Worm (Caenorhabditis elegans) whole organism, young adult: ENCODE data around the gene K07C5.3.

Experiments used
- B0019.2 ChIP-seq: fragments of 200-800 bp; sonication (Bioruptor generic); conservative IDR thresholded peaks from 2 replicates; pipeline ENCODE4 v1.3.6; 2022; ENCODE audit warnings: missing genetic modification reagents, missing genetic modification characterization, missing compliant biosample characterization
- B0336.3 ChIP-seq: fragments of 200-800 bp; sonication (Bioruptor generic); IDR thresholded peaks from 2 replicates; pipeline ENCODE4 v1.3.6; 2022; ENCODE audit warnings: missing genetic modification characterization, missing compliant biosample characterization
- F22D6.2 ChIP-seq: sonication (generic microtip); optimal IDR thresholded peaks from 2 replicates; lab custom pipeline; 2016; ENCODE audit warnings: mild to moderate bottlenecking, missing genetic modification characterization, missing compliant biosample characterization
- F57A8.1 ChIP-seq: fragments of 200-800 bp; sonication (Bioruptor generic); optimal IDR thresholded peaks from 2 replicates; lab custom pipeline; 2018; ENCODE audit warnings: mild to moderate bottlenecking, missing genetic modification characterization, moderate library complexity, missing compliant biosample characterization
- F57C9.4 ChIP-seq: sonication (generic microtip); optimal IDR thresholded peaks from 2 replicates; lab custom pipeline; 2017; ENCODE audit warnings: mild to moderate bottlenecking, missing genetic modification characterization, missing compliant biosample characterization
- K11D2.4 ChIP-seq: fragments of 200-800 bp; sonication (Bioruptor generic); IDR thresholded peaks from 2 replicates; pipeline ENCODE4 v1.3.6; 2022; ENCODE audit warnings: missing genetic modification reagents, missing genetic modification characterization, missing compliant biosample characterization
- Y53G8AR.9 ChIP-seq: fragments of 200-800 bp; sonication (Bioruptor generic); conservative IDR thresholded peaks from 2 replicates; pipeline ENCODE4 v1.3.6; 2022; ENCODE audit warnings: missing genetic modification reagents, missing genetic modification characterization, missing compliant biosample characterization
- Y79H2A.3 ChIP-seq: fragments of 200-800 bp; sonication (Bioruptor generic); conservative IDR thresholded peaks from 2 replicates; pipeline ENCODE4 v1.3.6; 2022; ENCODE audit warnings: missing genetic modification reagents, missing genetic modification characterization, missing compliant biosample characterization
- aptf-3 ChIP-seq: fragments of 200-800 bp; sonication (Bioruptor generic); IDR thresholded peaks from 2 replicates; pipeline ENCODE4 v1.3.6; 2022; ENCODE audit warnings: missing genetic modification characterization, missing compliant biosample characterization
- atf-7 ChIP-seq: sonication (generic microtip); optimal IDR thresholded peaks from 2 replicates; lab custom pipeline; 2017; ENCODE audit warnings: mild to moderate bottlenecking, missing genetic modification characterization, missing compliant biosample characterization
- attf-6 ChIP-seq: fragments of 200-800 bp; sonication (Bioruptor generic); IDR thresholded peaks from 2 replicates; pipeline ENCODE4 v1.3.6; 2022; ENCODE audit warnings: missing genetic modification reagents, missing genetic modification characterization, missing compliant biosample characterization
- bed-1 ChIP-seq: fragments of 200-800 bp; sonication (Bioruptor generic); IDR thresholded peaks from 2 replicates; pipeline ENCODE4 v1.3.6; 2022; ENCODE audit warnings: missing genetic modification reagents, missing genetic modification characterization, missing compliant biosample characterization
- ceh-100 ChIP-seq: fragments of 200-800 bp; sonication (Bioruptor generic); IDR thresholded peaks from 2 replicates; pipeline ENCODE4 v1.3.6; 2022; ENCODE audit warnings: missing genetic modification reagents, missing genetic modification characterization, missing compliant biosample characterization
- ceh-27 ChIP-seq: fragments of 200-800 bp; sonication (Bioruptor generic); optimal IDR thresholded peaks from 2 replicates; lab custom pipeline; 2018; ENCODE audit warnings: mild to moderate bottlenecking, missing genetic modification characterization, moderate library complexity, missing compliant biosample characterization
- ceh-91 ChIP-seq: fragments of 200-800 bp; sonication (Bioruptor generic); IDR thresholded peaks from 2 replicates; pipeline ENCODE4 v1.3.6; 2022; ENCODE audit warnings: missing genetic modification reagents, missing genetic modification characterization, missing compliant biosample characterization
- dox-1 ChIP-seq: fragments of 200-800 bp; sonication (Bioruptor generic); IDR thresholded peaks from 2 replicates; pipeline ENCODE4 v1.3.6; 2022; ENCODE audit warnings: missing genetic modification reagents, missing genetic modification characterization, missing compliant biosample characterization
- dpl-1 ChIP-seq: fragments of 150-350 bp; optimal IDR thresholded peaks from 2 replicates; lab custom pipeline; 2014; ENCODE audit warnings: missing biosample characterization, missing genetic modification reagents, missing genetic modification characterization
- egl-18 ChIP-seq: fragments of 200-800 bp; sonication (Bioruptor generic); IDR thresholded peaks from 2 replicates; pipeline ENCODE4 v1.3.6; 2022; ENCODE audit warnings: missing genetic modification reagents, missing genetic modification characterization, missing compliant biosample characterization
- ekl-4 ChIP-seq: fragments of 200-800 bp; sonication (Bioruptor generic); IDR thresholded peaks from 2 replicates; pipeline ENCODE4 v1.3.6; 2022; ENCODE audit warnings: missing genetic modification reagents, missing genetic modification characterization, missing compliant biosample characterization
- hmg-1.2 ChIP-seq: fragments of 200-800 bp; sonication (Bioruptor generic); IDR thresholded peaks from 2 replicates; pipeline ENCODE4 v1.3.6; 2022; ENCODE audit warnings: missing genetic modification reagents, missing genetic modification characterization, missing compliant biosample characterization
- hsf-1 ChIP-seq: fragments of 200-800 bp; sonication (Bioruptor generic); IDR thresholded peaks from 2 replicates; pipeline ENCODE4 v1.3.6; 2022; ENCODE audit warnings: missing genetic modification reagents, missing genetic modification characterization, missing compliant biosample characterization
- lag-1 ChIP-seq: fragments of 200-800 bp; sonication (Bioruptor generic); IDR thresholded peaks from 2 replicates; pipeline ENCODE4 v1.3.6; 2022; ENCODE audit warnings: missing genetic modification reagents, missing genetic modification characterization, missing compliant biosample characterization
- let-607 ChIP-seq, 2 experiments: fragments of 200-800 bp in 1 of 2; sonication (Bioruptor generic) in 1 of 2; sonication (generic microtip) in 1 of 2; optimal IDR thresholded peaks; 2 replicates each; lab custom pipeline; 2016 to 2018; ENCODE audit warnings: mild to moderate bottlenecking in 2 of 2, missing compliant biosample characterization in 2 of 2, missing genetic modification characterization in 2 of 2, moderate library complexity in 2 of 2, missing genotype in 1 of 2
- lin-26 ChIP-seq: fragments of 200-800 bp; sonication (Bioruptor generic); IDR thresholded peaks from 2 replicates; pipeline ENCODE4 v1.3.6; 2022; ENCODE audit warnings: missing genetic modification reagents, missing genetic modification characterization, missing compliant biosample characterization
- lin-35 ChIP-seq, 3 experiments: fragments of 150-350 bp in 2 of 3; sonication (generic microtip) in 1 of 3; optimal IDR thresholded peaks; 2 replicates each; lab custom pipeline; 2014 to 2018; ENCODE audit warnings: missing biosample characterization in 3 of 3, missing genetic modification characterization in 3 of 3, missing genetic modification reagents in 3 of 3
- lsl-1 ChIP-seq: fragments of 200-800 bp; sonication (Bioruptor generic); optimal IDR thresholded peaks from 2 replicates; lab custom pipeline; 2018; ENCODE audit warnings: mild to moderate bottlenecking, missing genetic modification characterization, moderate library complexity, missing compliant biosample characterization
- lsy-27 ChIP-seq: sonication (generic microtip); optimal IDR thresholded peaks from 2 replicates; lab custom pipeline; 2017; ENCODE audit warnings: missing genetic modification characterization, mild to moderate bottlenecking, missing compliant biosample characterization, antibody characterized with exemption, missing genotype, borderline replicate concordance; ENCODE audit not compliant: insufficient read depth
- madf-6 ChIP-seq: fragments of 200-800 bp; sonication (Bioruptor generic); IDR thresholded peaks from 2 replicates; pipeline ENCODE4 v1.3.6; 2022; ENCODE audit warnings: missing genetic modification reagents, missing genetic modification characterization, missing compliant biosample characterization
- mcd-1 ChIP-seq: fragments of 200-800 bp; sonication (Bioruptor generic); IDR thresholded peaks from 2 replicates; pipeline ENCODE4 v1.3.6; 2022; ENCODE audit warnings: missing genetic modification reagents, missing genetic modification characterization, missing compliant biosample characterization
- nfya-1 ChIP-seq: sonication (generic microtip); optimal IDR thresholded peaks from 2 replicates; lab custom pipeline; 2017; ENCODE audit warnings: antibody characterized with exemption, missing compliant biosample characterization, missing genetic modification characterization, borderline replicate concordance; ENCODE audit not compliant: insufficient read depth
- nfya-2 ChIP-seq: fragments of 200-800 bp; sonication (Bioruptor generic); IDR thresholded peaks from 2 replicates; pipeline ENCODE4 v1.3.6; 2022; ENCODE audit warnings: missing genetic modification reagents, missing genetic modification characterization, missing compliant biosample characterization
- nhr-27 ChIP-seq: fragments of 200-800 bp; sonication (Bioruptor generic); optimal IDR thresholded peaks from 2 replicates; lab custom pipeline; 2018; ENCODE audit warnings: mild to moderate bottlenecking, missing genetic modification characterization, moderate library complexity, missing compliant biosample characterization
- nhr-80 ChIP-seq: sonication (generic microtip); optimal IDR thresholded peaks from 2 replicates; lab custom pipeline; 2016; ENCODE audit warnings: missing genetic modification characterization, missing compliant biosample characterization
- nhr-90 ChIP-seq: sonication (generic microtip); optimal IDR thresholded peaks from 2 replicates; lab custom pipeline; 2016; ENCODE audit warnings: missing genotype, mild to moderate bottlenecking, missing genetic modification characterization, missing compliant biosample characterization
- rec-8 ChIP-seq, 2 experiments: sonication (generic microtip); optimal IDR thresholded peaks; 2 replicates each; lab custom pipeline; 2016; ENCODE audit warnings: mild to moderate bottlenecking in 2 of 2, missing genetic modification characterization in 2 of 2, missing genetic modification reagents in 2 of 2, missing genotype in 2 of 2, missing biosample characterization in 1 of 2, missing compliant biosample characterization in 1 of 2, moderate library complexity in 1 of 2
- repo-1 ChIP-seq: sonication (generic microtip); optimal IDR thresholded peaks from 2 replicates; lab custom pipeline; 2017; ENCODE audit warnings: mild to moderate bottlenecking, missing genetic modification characterization, missing compliant biosample characterization
- rpc-1 ChIP-seq, 2 experiments: fragments of 150-350 bp in 1 of 2; sonication (generic microtip) in 1 of 2; optimal IDR thresholded peaks; 2 replicates each; lab custom pipeline; 2014 to 2018; ENCODE audit warnings: missing biosample characterization in 1 of 2, missing genetic modification characterization in 1 of 2, missing genetic modification reagents in 1 of 2, missing genotype in 1 of 2
- snpc-1.3 ChIP-seq: sonication (generic microtip); optimal IDR thresholded peaks from 2 replicates; lab custom pipeline; 2017; ENCODE audit warnings: missing genetic modification characterization, mild to moderate bottlenecking, missing compliant biosample characterization, antibody characterized with exemption, moderate library complexity, missing genotype, missing genetic modification reagents; ENCODE audit not compliant: insufficient read depth
- snpc-3.4 ChIP-seq: sonication (generic microtip); optimal IDR thresholded peaks from 2 replicates; lab custom pipeline; 2017; ENCODE audit warnings: missing genetic modification characterization, mild to moderate bottlenecking, missing compliant biosample characterization, antibody characterized with exemption, moderate library complexity, missing genotype, missing genetic modification reagents
- sptf-2 ChIP-seq: fragments of 200-800 bp; sonication (Bioruptor generic); optimal IDR thresholded peaks from 2 replicates; lab custom pipeline; 2018; ENCODE audit warnings: mild to moderate bottlenecking, missing genetic modification characterization, missing compliant biosample characterization
- unc-130 ChIP-seq: sonication (generic microtip); optimal IDR thresholded peaks from 2 replicates; lab custom pipeline; 2016; ENCODE audit warnings: missing genetic modification reagents, missing genetic modification characterization, missing compliant biosample characterization
- unc-62 ChIP-seq: fragments of 150-350 bp; optimal IDR thresholded peaks from 2 replicates; lab custom pipeline; 2014; ENCODE audit warnings: missing biosample characterization, missing genetic modification reagents, missing genetic modification characterization
- zim-3 ChIP-seq: sonication (generic microtip); optimal IDR thresholded peaks from 2 replicates; lab custom pipeline; 2017; ENCODE audit warnings: mild to moderate bottlenecking, missing genetic modification characterization, moderate library complexity, missing compliant biosample characterization
- ztf-18 ChIP-seq: sonication (generic microtip); optimal IDR thresholded peaks from 2 replicates; lab custom pipeline; 2016; ENCODE audit warnings: missing genotype, mild to moderate bottlenecking, missing genetic modification characterization, missing compliant biosample characterization
- ztf-22 ChIP-seq: fragments of 200-800 bp; sonication (Bioruptor generic); optimal IDR thresholded peaks from 2 replicates; lab custom pipeline; 2018; ENCODE audit warnings: mild to moderate bottlenecking, missing genetic modification characterization, moderate library complexity, missing compliant biosample characterization
- ztf-25 ChIP-seq: fragments of 200-800 bp; sonication (Bioruptor generic); IDR thresholded peaks from 2 replicates; pipeline ENCODE4 v1.3.6; 2022; ENCODE audit warnings: missing genetic modification reagents, missing genetic modification characterization, missing compliant biosample characterization
- ztf-28 ChIP-seq: fragments of 200-800 bp; sonication (Bioruptor generic); IDR thresholded peaks from 2 replicates; pipeline ENCODE4 v1.3.6; 2022; ENCODE audit warnings: missing genetic modification reagents, missing genetic modification characterization, missing compliant biosample characterization

Gene K07C5.3

ce11 chrV:10361830-10362397 is 19.1 kb downstream of the K07C5.3 start, which contains the start of gene cash-1:
Gene cash-1, plus strand, starts transcription at chrV:10362261.
- TF ChIP-seq ceh-91 (GFP tag; lab: Robert Waterston, UW) (peak; percentile 66), F22D6.2 (tag; lab: Kevin White, UChicago) (no peak), dox-1 (peak; percentile 88), ztf-28 (GFP tag; lab: Robert Waterston, UW) (no peak), F57C9.4 (tag; lab: Kevin White, UChicago) (no peak), attf-6 (GFP tag; lab: Robert Waterston, UW) (peak; percentile 38; the same call in 1 of the 2 replicates), rpc-1 (optimal IDR thresholded peaks at IDR 0.05; lab: Kevin White, UChicago) (no peak), rpc-1 (tag; optimal IDR thresholded peaks at IDR 0.05; lab: Kevin White, UChicago) (no peak), ceh-100 (no peak), dpl-1 (GFP tag; lab: Kevin White, UChicago) (peak; percentile 68), nfya-1 (tag; lab: Kevin White, UChicago) (no peak), nhr-27 (tag; lab: Kevin White, UChicago) (no peak), B0336.3 (no peak), B0019.2 (GFP tag; lab: Robert Waterston, UW) (no peak), mcd-1 (GFP tag; lab: Robert Waterston, UW) (peak; percentile 86), hsf-1 (GFP tag; lab: Robert Waterston, UW) (no peak), nhr-80 (peak; percentile 88), let-607 (tag; optimal IDR thresholded peaks at IDR 0.05; lab: Kevin White, UChicago) (peak in 1 of 2 experiments; percentile 12), ztf-22 (GFP tag; lab: Kevin White, UChicago) (no peak), unc-62 (GFP tag; lab: Kevin White, UChicago) (no peak), sptf-2 (GFP tag; lab: Kevin White, UChicago) (no peak), nhr-90 (no peak), snpc-3.4 (tag; lab: Kevin White, UChicago) (peak; percentile 20), egl-18 (GFP tag; lab: Robert Waterston, UW) (no peak), lag-1 (GFP tag; lab: Robert Waterston, UW) (no peak), lin-35 (GFP tag; optimal IDR thresholded peaks at IDR 0.05; lab: Kevin White, UChicago) (peak in 1 of 3 experiments; percentile 42), repo-1 (tag; lab: Kevin White, UChicago) (no peak), zim-3 (no peak), ekl-4 (GFP tag; lab: Robert Waterston, UW) (peak; percentile 51; the same call in 1 of the 2 replicates), ceh-27 (GFP tag; lab: Kevin White, UChicago) (peak; percentile 50), lsl-1 (GFP tag; lab: Kevin White, UChicago) (peak; percentile 69), unc-130 (GFP tag; lab: Kevin White, UChicago) (no peak), Y79H2A.3 (GFP tag; lab: Robert Waterston, UW) (no peak), aptf-3 (GFP tag; lab: Robert Waterston, UW) (no peak), lin-26 (GFP tag; lab: Robert Waterston, UW) (peak; percentile 54), ztf-25 (GFP tag; lab: Robert Waterston, UW) (0 out of 2 replicates have a peak, but pooled peaks have one; percentile 36), ztf-18 (tag; lab: Kevin White, UChicago) (peak; percentile 51), snpc-1.3 (no peak), hmg-1.2 (GFP tag; lab: Robert Waterston, UW) (peak; percentile 52; the same call in 1 of the 2 replicates), Y53G8AR.9 (no peak), F57A8.1 (GFP tag; lab: Kevin White, UChicago) (no peak), lsy-27 (peak; percentile 61), atf-7 (tag; lab: Kevin White, UChicago) (no peak), K11D2.4 (no peak), madf-6 (GFP tag; lab: Robert Waterston, UW) (peak; percentile 85), rec-8 (tag; optimal IDR thresholded peaks at IDR 0.05; lab: Kevin White, UChicago) (no peak), nfya-2 (GFP tag; lab: Robert Waterston, UW) (no peak), bed-1 (GFP tag; lab: Robert Waterston, UW) (no peak)
